Fruit fly (Drosophila melanogaster) whole organism, larva: ENCODE measurements around the gene eIF1.

ENCODE experiments used
- noc ChIP-seq: fragments of 200-800 bp; sonication (Bioruptor generic); optimal IDR thresholded peaks from 3 replicates; lab custom pipeline; 2019; ENCODE audit warnings: missing biosample characterization, mild to moderate bottlenecking, missing genetic modification characterization, moderate library complexity

eIF1 gene

dm6 chr3L:3244244-3245144 lies 21.4 kb downstream of the eIF1 start, which contains the start of gene CG12078:
CG12078 (minus strand) TSS chr3L:3244294.
- no peak for TF ChIP-seq noc (tag; lab: Kevin White, UChicago)

dm6 chr3L:3245189-3245588 lies 22.0 kb downstream of the eIF1 start:
- TF ChIP-seq noc (tag; lab: Kevin White, UChicago), result no peak

dm6 chr3L:3246378-3247129 lies 23.4 kb downstream of the eIF1 start:
- TF ChIP-seq noc (tag; lab: Kevin White, UChicago), result no peak

dm6 chr3L:3247130-3248065 lies 24.3 kb downstream of the eIF1 start, which contains the start of gene CG43389:
CG43389 (plus strand) TSS chr3L:3248015.
- no peak for TF ChIP-seq noc (tag; lab: Kevin White, UChicago)

- TF ChIP-seq noc (tag; lab: Kevin White, UChicago), result peak; percentile 83
Observed at dm6 chr3L:3248714-3249663, 25.8 kb downstream of the eIF1 start.

dm6 chr3L:3249664-3249996 lies 26.5 kb downstream of the eIF1 start:
- TF ChIP-seq noc (tag; lab: Kevin White, UChicago), result no peak

dm6 chr3L:3249997-3250774 lies 27.0 kb downstream of the eIF1 start:
- TF ChIP-seq noc (tag; lab: Kevin White, UChicago), result peak; percentile 98

- TF ChIP-seq noc (tag; lab: Kevin White, UChicago), result no peak
Observed at dm6 chr3L:3250922-3251658, 27.9 kb downstream of the eIF1 start.

dm6 chr3L:3251659-3252490 lies 28.7 kb downstream of the eIF1 start:
- TF ChIP-seq noc (tag; lab: Kevin White, UChicago), result no peak

dm6 chr3L:3252884-3253283 lies 29.7 kb downstream of the eIF1 start:
- TF ChIP-seq noc (tag; lab: Kevin White, UChicago), result no peak

dm6 chr3L:3253631-3254030 lies 30.5 kb downstream of the eIF1 start:
- TF ChIP-seq noc (tag; lab: Kevin White, UChicago), result no peak

- TF ChIP-seq noc (tag; lab: Kevin White, UChicago), result no peak
Observed at dm6 chr3L:3257690-3258089, 34.5 kb downstream of the eIF1 start, which contains the start of gene ckd. ckd (plus strand) TSS chr3L:3257878.
